Worm (Caenorhabditis elegans) whole organism, L4 larva: Measurements from ENCODE around the gene zig-8.
A peak's percentile ranks its signal among the peaks of the same experiment; 100 is the strongest.

Source experiments
- F37D6.2 ChIP-seq: sonication (generic microtip); optimal IDR thresholded peaks from 2 replicates; lab custom pipeline; 2016; ENCODE audit warnings: mild to moderate bottlenecking, missing genetic modification characterization, missing compliant biosample characterization
- ama-1 ChIP-seq: fragments of 150-350 bp; optimal IDR thresholded peaks from 2 replicates; lab custom pipeline; 2014; ENCODE audit warnings: inconsistent platforms, mixed read lengths
- ceh-20 ChIP-seq: fragments of 200-800 bp; sonication (Bioruptor generic); IDR thresholded peaks from 2 replicates; pipeline ENCODE4 v1.3.6; 2022; ENCODE audit warnings: missing genetic modification reagents, missing genetic modification characterization, missing compliant biosample characterization
- daf-8 ChIP-seq: fragments of 200-800 bp; sonication (Bioruptor generic); IDR thresholded peaks from 2 replicates; pipeline ENCODE4 v1.3.6; 2022; ENCODE audit warnings: missing genetic modification characterization, missing compliant biosample characterization
- dmd-6 ChIP-seq: fragments of 200-800 bp; sonication (Bioruptor generic); IDR thresholded peaks from 2 replicates; pipeline ENCODE4 v1.3.6; 2022; ENCODE audit warnings: missing genetic modification reagents, missing genetic modification characterization, missing compliant biosample characterization
- lsy-2 ChIP-seq, 2 experiments: fragments of 150-350 bp in 1 of 2; sonication (generic microtip) in 1 of 2; optimal IDR thresholded peaks; 2 replicates each; lab custom pipeline; 2014 to 2017; ENCODE audit warnings: missing biosample characterization in 2 of 2, missing genetic modification characterization in 2 of 2
- mdt-29 ChIP-seq: fragments of 200-800 bp; sonication (Bioruptor generic); IDR thresholded peaks from 2 replicates; pipeline ENCODE4 v1.3.6; 2022; ENCODE audit warnings: missing genetic modification reagents, missing genetic modification characterization, missing compliant biosample characterization
- set-16 ChIP-seq: fragments of 200-800 bp; sonication (Bioruptor generic); IDR thresholded peaks from 2 replicates; pipeline ENCODE4 v1.3.6; 2022; ENCODE audit warnings: missing genetic modification reagents, missing genetic modification characterization, missing compliant biosample characterization
- zip-11 ChIP-seq: fragments of 200-800 bp; sonication (Bioruptor generic); IDR thresholded peaks from 2 replicates; pipeline ENCODE4 v1.3.6; 2022; ENCODE audit warnings: missing genetic modification characterization, missing compliant biosample characterization
- ztf-11 ChIP-seq: fragments of 150-350 bp; optimal IDR thresholded peaks from 2 replicates; lab custom pipeline; 2014; ENCODE audit warnings: missing biosample characterization, missing genetic modification characterization

Gene zig-8

ce11 chrIII:13182003-13182402, 62.4 kb downstream of the zig-8 start (continued):
- TF ChIP-seq zip-11 (GFP tag; lab: Robert Waterston, UW) (no peak), ceh-20 (GFP tag; lab: Robert Waterston, UW) (no peak), dmd-6 (no peak), mdt-29 (GFP tag; lab: Robert Waterston, UW) (no peak), ama-1 (lab: Kevin White, UChicago) (no peak), ztf-11 (tag; lab: Kevin White, UChicago) (no peak), daf-8 (GFP tag; lab: Robert Waterston, UW) (no peak), lsy-2 (tag; optimal IDR thresholded peaks at IDR 0.05; lab: Kevin White, UChicago) (peak in 1 of 2 experiments; percentile 62), set-16 (GFP tag; lab: Robert Waterston, UW) (no peak), F37D6.2 (tag; lab: Kevin White, UChicago) (no peak)
